Worm (Caenorhabditis elegans) whole organism, L4/young adult: ENCODE data around the gene frpr-16.

Experiments
- W03F9.2 ChIP-seq: fragments of 150-350 bp; optimal IDR thresholded peaks from 2 replicates; lab custom pipeline; 2014; ENCODE audit warnings: missing biosample characterization, missing genetic modification characterization
- dao-5 ChIP-seq: sonication (generic microtip); optimal IDR thresholded peaks from 2 replicates; lab custom pipeline; 2016; ENCODE audit warnings: missing genotype, missing genetic modification characterization, moderate library complexity, missing compliant biosample characterization
- him-1 ChIP-seq: sonication (generic microtip); optimal IDR thresholded peaks from 2 replicates; lab custom pipeline; 2016; ENCODE audit warnings: missing genotype, missing genetic modification reagents, missing genetic modification characterization, missing compliant biosample characterization

- TF ChIP-seq dao-5 (tag; lab: Kevin White, UChicago) (no peak), W03F9.2 (no peak), him-1 (no peak)
Measured at ce11 chrII:6045048-6045447, 14.0 kb upstream of the frpr-16 start, which contains the start of gene R12C12.5.
